Fruit fly (Drosophila melanogaster) whole organism, embryonic: ENCODE data around the gene CG34242.
A peak's percentile ranks its signal among the peaks of the same experiment; 100 is the strongest.

Experiments
- Atf3 ChIP-seq: fragments of 200-800 bp; sonication (Bioruptor generic); optimal IDR thresholded peaks from 3 replicates; lab custom pipeline; 2016; ENCODE audit warnings: missing biosample characterization, missing genetic modification characterization
- CG10209 ChIP-seq: fragments of 200-800 bp; sonication (Bioruptor generic); optimal IDR thresholded peaks from 3 replicates; lab custom pipeline; 2017; ENCODE audit warnings: missing biosample characterization, mild to moderate bottlenecking, missing genetic modification characterization, missing genetic modification reagents
- CG10462 ChIP-seq: fragments of 200-800 bp; sonication (Bioruptor generic); optimal IDR thresholded peaks from 2 replicates; lab custom pipeline; 2016; ENCODE audit warnings: missing biosample characterization, missing genetic modification characterization
- CG10654 ChIP-seq: fragments of 200-800 bp; sonication (Bioruptor generic); optimal IDR thresholded peaks from 2 replicates; lab custom pipeline; 2016; ENCODE audit warnings: missing biosample characterization, missing genetic modification characterization
- CG11247 ChIP-seq: fragments of 200-800 bp; sonication (Bioruptor generic); IDR thresholded peaks from 2 replicates; pipeline ENCODE4 v1.3.6; 2022; ENCODE audit warnings: missing biosample characterization, missing genetic modification characterization
- CG11696 ChIP-seq: fragments of 200-800 bp; sonication (Bioruptor generic); IDR thresholded peaks from 2 replicates; pipeline ENCODE4 v1.3.6; 2022; ENCODE audit warnings: missing biosample characterization, missing genetic modification characterization
- CG13287 ChIP-seq: fragments of 200-800 bp; sonication (Bioruptor generic); IDR thresholded peaks from 2 replicates; pipeline ENCODE4 v1.3.6; 2022; ENCODE audit warnings: missing biosample characterization, missing genetic modification characterization; ENCODE audit not compliant: partially characterized antibody
- CG13775 ChIP-seq: fragments of 200-800 bp; sonication (Bioruptor generic); optimal IDR thresholded peaks from 3 replicates; lab custom pipeline; 2017; ENCODE audit warnings: missing biosample characterization, mild to moderate bottlenecking, missing genetic modification characterization
- CG14667 ChIP-seq: fragments of 200-800 bp; sonication (Bioruptor generic); IDR thresholded peaks from 2 replicates; pipeline ENCODE4 v1.3.6; 2022; ENCODE audit warnings: missing biosample characterization, missing genetic modification characterization
- CG14710 ChIP-seq: fragments of 200-800 bp; sonication (Bioruptor generic); optimal IDR thresholded peaks from 3 replicates; lab custom pipeline; 2019; ENCODE audit warnings: missing biosample characterization, mild to moderate bottlenecking, missing genetic modification characterization, moderate library complexity
- CG1602 ChIP-seq: fragments of 200-800 bp; sonication (Bioruptor generic); optimal IDR thresholded peaks from 3 replicates; lab custom pipeline; 2016; ENCODE audit warnings: missing biosample characterization, missing genetic modification characterization
- CG17361 ChIP-seq: fragments of 200-800 bp; sonication (Bioruptor generic); IDR thresholded peaks from 3 replicates; pipeline ENCODE4 v1.3.6; 2022; ENCODE audit warnings: missing biosample characterization, missing genetic modification characterization
- CG17385 ChIP-seq: fragments of 200-800 bp; sonication (Bioruptor generic); optimal IDR thresholded peaks from 3 replicates; lab custom pipeline; 2018; ENCODE audit warnings: missing biosample characterization, mild to moderate bottlenecking, missing genetic modification characterization
- CG17829 ChIP-seq: fragments of 200-800 bp; optimal IDR thresholded peaks from 2 replicates; lab custom pipeline; 2019; ENCODE audit warnings: missing biosample characterization, mild to moderate bottlenecking, missing genetic modification characterization, moderate library complexity
- CG1832 ChIP-seq: fragments of 200-800 bp; sonication (Bioruptor generic); optimal IDR thresholded peaks from 2 replicates; lab custom pipeline; 2017; ENCODE audit warnings: missing biosample characterization, mild to moderate bottlenecking, missing genetic modification characterization, inconsistent platforms
- CG2712 ChIP-seq: fragments of 200-800 bp; optimal IDR thresholded peaks from 3 replicates; lab custom pipeline; 2019; ENCODE audit warnings: missing biosample characterization, mild to moderate bottlenecking, missing genetic modification characterization, moderate library complexity
- CG33557 ChIP-seq: fragments of 200-800 bp; sonication (Bioruptor generic); optimal IDR thresholded peaks from 2 replicates; lab custom pipeline; 2019; ENCODE audit warnings: missing biosample characterization, mild to moderate bottlenecking, missing genetic modification characterization, moderate library complexity
- CG3407 ChIP-seq: fragments of 200-800 bp; sonication (Bioruptor generic); optimal IDR thresholded peaks from 2 replicates; lab custom pipeline; 2018; ENCODE audit warnings: missing biosample characterization, mild to moderate bottlenecking, missing genetic modification characterization
- CG4328 ChIP-seq: fragments of 200-800 bp; sonication (Bioruptor generic); optimal IDR thresholded peaks from 3 replicates; lab custom pipeline; 2017; ENCODE audit warnings: missing biosample characterization, missing genetic modification reagents, missing genetic modification characterization
- CG4424 ChIP-seq: fragments of 200-800 bp; sonication (Bioruptor generic); optimal IDR thresholded peaks from 3 replicates; lab custom pipeline; 2016; ENCODE audit warnings: missing biosample characterization, missing genetic modification characterization
- CG6175 ChIP-seq: fragments of 200-800 bp; sonication (Bioruptor generic); IDR thresholded peaks from 3 replicates; pipeline ENCODE4 v1.3.6; 2022; ENCODE audit warnings: missing biosample characterization, missing genetic modification characterization
- CG8924 ChIP-seq: fragments of 200-800 bp; optimal IDR thresholded peaks from 3 replicates; lab custom pipeline; 2019; ENCODE audit warnings: missing biosample characterization, mild to moderate bottlenecking, missing genetic modification characterization, moderate library complexity
- CG9215 ChIP-seq: fragments of 200-800 bp; sonication (Bioruptor generic); IDR thresholded peaks from 2 replicates; pipeline ENCODE4 v1.3.6; 2022; ENCODE audit warnings: missing biosample characterization, missing genetic modification characterization
- E2f2 ChIP-seq: fragments of 200-800 bp; sonication (Bioruptor generic); IDR thresholded peaks from 2 replicates; pipeline ENCODE4 v1.3.6; 2022; ENCODE audit warnings: missing biosample characterization, missing genetic modification characterization
- Ets97D ChIP-seq: fragments of 200-800 bp; sonication (Bioruptor generic); optimal IDR thresholded peaks from 3 replicates; lab custom pipeline; 2016; ENCODE audit warnings: missing biosample characterization, missing genetic modification characterization
- HLHmδ ChIP-seq: fragments of 200-800 bp; sonication (Bioruptor generic); optimal IDR thresholded peaks from 2 replicates; lab custom pipeline; 2018; ENCODE audit warnings: missing biosample characterization, mild to moderate bottlenecking, missing genetic modification characterization, moderate library complexity
- Hmr ChIP-seq: fragments of 200-800 bp; sonication (Bioruptor generic); optimal IDR thresholded peaks from 3 replicates; lab custom pipeline; 2017; ENCODE audit warnings: mild to moderate bottlenecking, missing biosample characterization, missing genetic modification reagents, missing genetic modification characterization
- Kr ChIP-seq: fragments of 200-800 bp; sonication (Bioruptor generic); optimal IDR thresholded peaks from 2 replicates; lab custom pipeline; 2017; ENCODE audit warnings: missing biosample characterization, mild to moderate bottlenecking, missing genetic modification characterization
- Lhr ChIP-seq: fragments of 200-800 bp; sonication (Bioruptor generic); optimal IDR thresholded peaks from 3 replicates; lab custom pipeline; 2017; ENCODE audit warnings: mild to moderate bottlenecking, missing biosample characterization, missing genetic modification reagents, missing genetic modification characterization
- MBD-R2 ChIP-seq: fragments of 200-800 bp; sonication (Bioruptor generic); IDR thresholded peaks from 2 replicates; pipeline ENCODE4 v1.3.6; 2022; ENCODE audit warnings: missing biosample characterization, missing genetic modification characterization
- Med ChIP-seq: fragments of 200-800 bp; sonication (Bioruptor generic); peaks from one replicate; lab custom pipeline; 2016; ENCODE audit warnings: missing biosample characterization, missing genetic modification characterization, mild to moderate bottlenecking, inconsistent platforms, moderate library complexity
- Oli ChIP-seq: fragments of 200-800 bp; sonication (Bioruptor generic); optimal IDR thresholded peaks from 2 replicates; lab custom pipeline; 2018; ENCODE audit warnings: missing biosample characterization, mild to moderate bottlenecking, missing genetic modification characterization, moderate library complexity
- Poxn ChIP-seq: fragments of 200-800 bp; sonication (Bioruptor generic); IDR thresholded peaks from 2 replicates; pipeline ENCODE4 v1.3.6; 2022; ENCODE audit warnings: missing biosample characterization, missing genetic modification characterization
- Six4 ChIP-seq: fragments of 200-800 bp; sonication (Bioruptor generic); optimal IDR thresholded peaks from 2 replicates; lab custom pipeline; 2016; ENCODE audit warnings: missing biosample characterization, missing genetic modification characterization
- Taf1 ChIP-seq: fragments of 200-800 bp; sonication (Bioruptor generic); IDR thresholded peaks from 2 replicates; pipeline ENCODE4 v1.3.6; 2022; ENCODE audit warnings: missing biosample characterization, missing genetic modification characterization
- abd-A ChIP-seq: fragments of 200-800 bp; sonication (Bioruptor generic); optimal IDR thresholded peaks from 3 replicates; lab custom pipeline; 2019; ENCODE audit warnings: missing biosample characterization, mild to moderate bottlenecking, missing genetic modification characterization, moderate library complexity
- ap ChIP-seq: fragments of 200-800 bp; sonication (Bioruptor generic); IDR thresholded peaks from 2 replicates; pipeline ENCODE4 v1.3.6; 2022; ENCODE audit warnings: missing biosample characterization, missing genetic modification characterization
- chm ChIP-seq: fragments of 200-800 bp; sonication (Bioruptor generic); IDR thresholded peaks from 2 replicates; pipeline ENCODE4 v1.3.6; 2022; ENCODE audit warnings: missing biosample characterization, missing genetic modification characterization
- dmrt99B ChIP-seq: fragments of 200-800 bp; sonication (Bioruptor generic); optimal IDR thresholded peaks from 2 replicates; lab custom pipeline; 2018; ENCODE audit warnings: missing biosample characterization, mild to moderate bottlenecking, missing genetic modification characterization, moderate library complexity
- fd3F ChIP-seq: fragments of 200-800 bp; sonication (Bioruptor generic); optimal IDR thresholded peaks from 2 replicates; lab custom pipeline; 2018; ENCODE audit warnings: missing biosample characterization, mild to moderate bottlenecking, missing genetic modification characterization, moderate library complexity
- ftz-f1 ChIP-seq: fragments of 200-800 bp; sonication (Bioruptor generic); optimal IDR thresholded peaks from 2 replicates; lab custom pipeline; 2016; ENCODE audit warnings: missing biosample characterization, missing genetic modification characterization
- gce ChIP-seq: fragments of 200-800 bp; sonication (Bioruptor generic); IDR thresholded peaks from 3 replicates; pipeline ENCODE4 v1.3.6; 2022; ENCODE audit warnings: missing biosample characterization, missing genetic modification characterization
- gem ChIP-seq: fragments of 200-800 bp; sonication (Bioruptor generic); optimal IDR thresholded peaks from 2 replicates; lab custom pipeline; 2019; ENCODE audit warnings: missing biosample characterization, mild to moderate bottlenecking, missing genetic modification characterization, moderate library complexity
- h ChIP-seq: fragments of >200 bp; optimal IDR thresholded peaks from 2 replicates; lab custom pipeline; 2017
- lmd ChIP-seq: fragments of 200-800 bp; sonication (Bioruptor generic); IDR thresholded peaks from 2 replicates; pipeline ENCODE4 v1.3.6; 2022; ENCODE audit warnings: missing biosample characterization, missing genetic modification characterization
- lola ChIP-seq, 3 experiments: fragments of >200 bp in 2 of 3; fragments of 200-800 bp in 1 of 3; sonication (Bioruptor generic) in 1 of 3; optimal IDR thresholded peaks; 2 replicates each; lab custom pipeline; 2017 to 2019; ENCODE audit warnings: missing biosample characterization in 3 of 3, missing genetic modification characterization in 3 of 3, mild to moderate bottlenecking in 1 of 3, moderate library complexity in 1 of 3
- nmo ChIP-seq: fragments of 200-800 bp; sonication (Bioruptor generic); optimal IDR thresholded peaks from 2 replicates; lab custom pipeline; 2018; ENCODE audit warnings: missing biosample characterization, mild to moderate bottlenecking, missing genetic modification characterization, moderate library complexity
- nom ChIP-seq: fragments of 200-800 bp; sonication (Bioruptor generic); optimal IDR thresholded peaks from 2 replicates; lab custom pipeline; 2017; ENCODE audit warnings: missing biosample characterization, missing genetic modification characterization, mild to moderate bottlenecking, moderate library complexity, missing genetic modification reagents
- oc ChIP-seq: fragments of 200-800 bp; sonication (Bioruptor generic); optimal IDR thresholded peaks from 2 replicates; lab custom pipeline; 2018; ENCODE audit warnings: missing biosample characterization, mild to moderate bottlenecking, missing genetic modification characterization, moderate library complexity
- phol ChIP-seq: fragments of 200-800 bp; sonication (Bioruptor generic); optimal IDR thresholded peaks from 3 replicates; lab custom pipeline; 2018; ENCODE audit warnings: missing biosample characterization, mild to moderate bottlenecking, missing genetic modification characterization, moderate library complexity
- sim ChIP-seq: fragments of 200-800 bp; sonication (Bioruptor generic); IDR thresholded peaks from 2 replicates; pipeline ENCODE4 v1.3.6; 2022; ENCODE audit warnings: missing biosample characterization, missing genetic modification characterization
- twi ChIP-seq: fragments of 200-800 bp; optimal IDR thresholded peaks from 2 replicates; lab custom pipeline; 2019; ENCODE audit warnings: missing biosample characterization, mild to moderate bottlenecking, missing genetic modification characterization, moderate library complexity

Gene CG34242

dm6 chr3L:12565422-12565821 is 31.6 kb downstream of the CG34242 start:
- TF ChIP-seq Poxn (GFP tag; lab: Robert Waterston, UW): no peak
- TF ChIP-seq gce (GFP tag; lab: Robert Waterston, UW): no peak
- TF ChIP-seq MBD-R2 (GFP tag; lab: Robert Waterston, UW): no peak
- TF ChIP-seq CG10462: no peak
- no peak for TF ChIP-seq CG13775
- peak; percentile 32 for TF ChIP-seq dmrt99B (tag; lab: Kevin White, UChicago)
- TF ChIP-seq CG14667: no peak
- no peak for TF ChIP-seq CG10209
- peak in 1 of 3 experiments; percentile 35 for TF ChIP-seq lola (GFP tag; optimal IDR thresholded peaks at IDR 0.05; lab: Kevin White, UChicago)
- TF ChIP-seq Kr (GFP tag; lab: Kevin White, UChicago): no peak
- peak; percentile 22 for TF ChIP-seq CG14710 (tag; lab: Kevin White, UChicago)
- no peak for TF ChIP-seq CG17385
- peak; percentile 13 for TF ChIP-seq CG4424 (GFP tag; lab: Kevin White, UChicago)
- no peak for TF ChIP-seq h (lab: Kevin White, UChicago)
- peak; percentile 16 for TF ChIP-seq CG33557 (GFP tag; lab: Kevin White, UChicago)
- TF ChIP-seq CG1602: peak; percentile 10
- TF ChIP-seq oc (tag; lab: Kevin White, UChicago): no peak
- TF ChIP-seq CG17829 (tag; lab: Kevin White, UChicago): peak; percentile 34
- TF ChIP-seq Taf1 (GFP tag; lab: Robert Waterston, UW): no peak
- TF ChIP-seq CG6175: no peak
- TF ChIP-seq CG8924: no peak
- no peak for TF ChIP-seq Atf3
- no peak for TF ChIP-seq CG3407 (GFP tag; lab: Kevin White, UChicago)
- no peak for TF ChIP-seq CG13287 (GFP tag; lab: Robert Waterston, UW)
- TF ChIP-seq phol: peak; percentile 32
- TF ChIP-seq sim: no peak
- TF ChIP-seq lmd (GFP tag; lab: Robert Waterston, UW): no peak
- TF ChIP-seq gem: peak; percentile 35
- TF ChIP-seq twi (tag; lab: Kevin White, UChicago): no peak
- no peak for TF ChIP-seq CG1832 (GFP tag; lab: Kevin White, UChicago)
- no peak for TF ChIP-seq fd3F (GFP tag; lab: Kevin White, UChicago)
- no peak for TF ChIP-seq ap (GFP tag; lab: Robert Waterston, UW)
- peak; percentile 72 for TF ChIP-seq CG17361 (GFP tag; lab: Robert Waterston, UW)
- TF ChIP-seq CG9215 (GFP tag; lab: Robert Waterston, UW): no peak
- TF ChIP-seq CG11247 (GFP tag; lab: Robert Waterston, UW): no peak
- TF ChIP-seq chm (GFP tag; lab: Robert Waterston, UW): no peak
- no peak for TF ChIP-seq ftz-f1 (GFP tag; lab: Kevin White, UChicago)
- peak; percentile 4 for TF ChIP-seq Med
- TF ChIP-seq E2f2 (GFP tag; lab: Robert Waterston, UW): no peak
- TF ChIP-seq HLHmδ (GFP tag; lab: Kevin White, UChicago): no peak
- TF ChIP-seq CG10654 (GFP tag; lab: Kevin White, UChicago): no peak
- no peak for TF ChIP-seq Ets97D (GFP tag; lab: Kevin White, UChicago)
- TF ChIP-seq CG2712 (tag; lab: Kevin White, UChicago): peak; percentile 38
- no peak for TF ChIP-seq Six4 (GFP tag; lab: Kevin White, UChicago)
- peak; percentile 14 for TF ChIP-seq Oli (tag; lab: Kevin White, UChicago)
- no peak for TF ChIP-seq CG11696 (GFP tag; lab: Robert Waterston, UW)
- no peak for TF ChIP-seq CG4328 (GFP tag; lab: Kevin White, UChicago)
- no peak for TF ChIP-seq abd-A (tag; lab: Kevin White, UChicago)
- no peak for TF ChIP-seq nom
- TF ChIP-seq Hmr (GFP tag; lab: Kevin White, UChicago): no peak
- TF ChIP-seq nmo (GFP tag; lab: Kevin White, UChicago): peak; percentile 41
- no peak for TF ChIP-seq Lhr
